Fruit fly (Drosophila melanogaster): ENCODE data around the gene Dph4.

Gene Dph4

dm6 chr3R:5672658-5673217, 48.8 kb upstream of the Dph4 start (continued):
- TF ChIP-seq gem (tag; optimal IDR thresholded peaks at IDR 0.05) (peak; percentile 73), Deaf1 (tag; optimal IDR thresholded peaks at IDR 0.05) (no peak), CG9609 (GFP tag; optimal IDR thresholded peaks at IDR 0.05) (no peak), CG3726 (GFP tag; IDR thresholded peaks at IDR 0.05) (no peak), CG12104 (GFP tag; optimal IDR thresholded peaks at IDR 0.05) (peak; percentile 76), Med (GFP tag) (peak; percentile 98), CG13123 (GFP tag; optimal IDR thresholded peaks at IDR 0.05) (peak; percentile 71), chif (GFP tag; optimal IDR thresholded peaks at IDR 0.05) (peak; percentile 28 to 53), slbo (GFP tag; IDR thresholded peaks at IDR 0.05) (0 out of 2 replicates have a peak, but pooled peaks have one; percentile 18), emc (GFP tag; optimal IDR thresholded peaks at IDR 0.05) (no peak), Ets97D (GFP tag; optimal IDR thresholded peaks at IDR 0.05) (peak; percentile 26), crol (GFP tag; IDR thresholded peaks at IDR 0.05) (peak; percentile 86), CG6791 (GFP tag; IDR thresholded peaks at IDR 0.05; ENCODE audit: partially characterized antibody) (no peak), Ssrp (tag; optimal IDR thresholded peaks at IDR 0.05) (no peak), CG18764 (GFP tag; optimal IDR thresholded peaks at IDR 0.05) (peak; percentile 74), CG4730 (GFP tag; IDR thresholded peaks at IDR 0.05) (peak; percentile 16; the same call in 1 of the 2 replicates), scrt (GFP tag; optimal IDR thresholded peaks at IDR 0.05) (no peak), H15 (GFP tag; IDR thresholded peaks at IDR 0.05) (0 out of 3 replicates have a peak, but pooled peaks have one; percentile 8), Fer3 (tag; optimal IDR thresholded peaks at IDR 0.05) (peak; percentile 71), Usf (GFP tag; optimal IDR thresholded peaks at IDR 0.05) (peak; percentile 21), CG16815 (GFP tag; optimal IDR thresholded peaks at IDR 0.05) (no peak), Vsx1 (GFP tag; optimal IDR thresholded peaks at IDR 0.05) (peak; percentile 88), tx (GFP tag; optimal IDR thresholded peaks at IDR 0.05) (no peak), CG10431 (GFP tag; optimal IDR thresholded peaks at IDR 0.05) (peak; percentile 89), Bdp1 (GFP tag; optimal IDR thresholded peaks at IDR 0.05) (peak; percentile 23)

- TF ChIP-seq row (GFP tag; IDR thresholded peaks at IDR 0.05), result peak; percentile 79
- peak; percentile 5 for TF ChIP-seq nerfin-1 (tag; optimal IDR thresholded peaks at IDR 0.05)
- peak; percentile 14 for TF ChIP-seq CG8281 (tag; optimal IDR thresholded peaks at IDR 0.05)
- TF ChIP-seq mirr (GFP tag; optimal IDR thresholded peaks at IDR 0.05), result peak; percentile 79
- no peak for TF ChIP-seq zfh1 (GFP tag; IDR thresholded peaks at IDR 0.05)
- TF ChIP-seq exex (tag; optimal IDR thresholded peaks at IDR 0.05), result peak; percentile 63
- no peak for TF ChIP-seq CG7357 (GFP tag; IDR thresholded peaks at IDR 0.05)
- peak; percentile 2 for TF ChIP-seq lab (GFP tag; optimal IDR thresholded peaks at IDR 0.05)
- peak; percentile 27; the same call in 1 of the 2 replicates for TF ChIP-seq bbx (GFP tag; IDR thresholded peaks at IDR 0.05; ENCODE audit: partially characterized antibody)
- TF ChIP-seq Dll (GFP tag; IDR thresholded peaks at IDR 0.05; ENCODE audit: partially characterized antibody), result 0 out of 4 replicates have a peak, but pooled peaks have one; percentile 28
- no peak for TF ChIP-seq CG6683 (GFP tag; optimal IDR thresholded peaks at IDR 0.05)
- TF ChIP-seq grn (GFP tag; optimal IDR thresholded peaks at IDR 0.05), result peak; percentile 100
- TF ChIP-seq Sry-β (GFP tag; optimal IDR thresholded peaks at IDR 0.05), result peak; percentile 92
- TF ChIP-seq ind (GFP tag; optimal IDR thresholded peaks at IDR 0.05), result no peak
- TF ChIP-seq zen (tag; optimal IDR thresholded peaks at IDR 0.05), result peak; percentile 76
- TF ChIP-seq twi (tag; optimal IDR thresholded peaks at IDR 0.05), result peak; percentile 74
- TF ChIP-seq sens-2 (GFP tag; IDR thresholded peaks at IDR 0.05), result 0 out of 2 replicates have a peak, but pooled peaks have one; percentile 9
- TF ChIP-seq Trl (optimal IDR thresholded peaks at IDR 0.05), result peak; percentile 88 to 89
- no peak for TF ChIP-seq Trl (GFP tag; optimal IDR thresholded peaks at IDR 0.05)
- no peak for TF ChIP-seq Chrac-16 (GFP tag; optimal IDR thresholded peaks at IDR 0.05)
- TF ChIP-seq GATAe (GFP tag; conservative IDR thresholded peaks at IDR 0.05), result peak; percentile 61; the same call in 1 of the 2 replicates
- no peak for TF ChIP-seq CG33557 (GFP tag; optimal IDR thresholded peaks at IDR 0.05)
- peak; percentile 90 for TF ChIP-seq CG15479 (GFP tag; optimal IDR thresholded peaks at IDR 0.05)
Measured at dm6 chr3R:5671795-5672657, 48.1 kb upstream of the Dph4 start.
